Worm (Caenorhabditis elegans): ENCODE data around the gene T26E4.3.
"Not testable (repeated sequence)": the region's sequence is repeated elsewhere in the genome, so short reads cannot be mapped to it uniquely, and the experiment has no call there.

T26E4.3 gene

ce11 chrV:15793270-15793669 lies 10.7 kb downstream of the T26E4.3 start, which contains the start of gene T26E4.7:
TSS of gene T26E4.7 (plus strand) at chrV:15793570.
- no peak for TF ChIP-seq sem-4 (tag; optimal IDR thresholded peaks at IDR 0.05)
- no peak for TF ChIP-seq zag-1 (tag; optimal IDR thresholded peaks at IDR 0.05)

ce11 chrV:15796087-15796486 lies 13.5 kb downstream of the T26E4.3 start, which contains the start of gene nhr-223:
TSS of gene nhr-223 (plus strand) at chrV:15796387.
- no peak for TF ChIP-seq unc-39 (tag; optimal IDR thresholded peaks at IDR 0.05)
- TF ChIP-seq lin-39 (tag; optimal IDR thresholded peaks at IDR 0.05): no peak

ce11 chrV:15798108-15798507 lies 15.5 kb downstream of the T26E4.3 start, which contains the start of gene T26E4.10:
TSS of gene T26E4.10 (minus strand) at chrV:15798208.
- TF ChIP-seq nhr-6 (tag; optimal IDR thresholded peaks at IDR 0.05): no peak
- no peak for TF ChIP-seq unc-62 (GFP tag; optimal IDR thresholded peaks at IDR 0.05)
- TF ChIP-seq mab-5 (tag; optimal IDR thresholded peaks at IDR 0.05): no peak
- TF ChIP-seq dmd-4 (tag; optimal IDR thresholded peaks at IDR 0.05): no peak
- TF ChIP-seq nhr-237 (tag; optimal IDR thresholded peaks at IDR 0.05): no peak
- no peak for TF ChIP-seq ceh-82 (tag; optimal IDR thresholded peaks at IDR 0.05)
- TF ChIP-seq mdl-1 (tag; optimal IDR thresholded peaks at IDR 0.05): no peak
- no peak for TF ChIP-seq ztf-11 (tag; optimal IDR thresholded peaks at IDR 0.05)
- TF ChIP-seq C34F6.9 (tag; optimal IDR thresholded peaks at IDR 0.05): no peak
- TF ChIP-seq unc-55 (GFP tag; optimal IDR thresholded peaks at IDR 0.05): no peak
- no peak for TF ChIP-seq ztf-4 (tag; optimal IDR thresholded peaks at IDR 0.05)
- TF ChIP-seq nhr-77 (tag; optimal IDR thresholded peaks at IDR 0.05): no peak
- TF ChIP-seq F13H6.1 (tag; optimal IDR thresholded peaks at IDR 0.05): no peak
- TF ChIP-seq nhr-11 (tag; optimal IDR thresholded peaks at IDR 0.05): no peak
- no peak for TF ChIP-seq aly-2 (tag; optimal IDR thresholded peaks at IDR 0.05)

- not testable (repeated sequence) for TF ChIP-seq nhr-10, nhr-25, nhr-237 (tag; optimal IDR thresholded peaks at IDR 0.05)
Observed at ce11 chrV:15802623-15803022, 20.0 kb downstream of the T26E4.3 start, which contains the start of gene T26E4.9. TSS of gene T26E4.9 (minus strand) at chrV:15802723.

- TF ChIP-seq blmp-1 (tag; optimal IDR thresholded peaks at IDR 0.05; ENCODE audit: insufficient read depth); R02D3.7 (tag; optimal IDR thresholded peaks at IDR 0.05); nhr-77 (tag; optimal IDR thresholded peaks at IDR 0.05): not testable (repeated sequence)
Observed at ce11 chrV:15803079-15803478, 20.5 kb downstream of the T26E4.3 start, which contains the start of gene srd-27. TSS of gene srd-27 (plus strand) at chrV:15803379.

ce11 chrV:15803748-15804147 lies 21.2 kb downstream of the T26E4.3 start, which contains the start of gene T26E4.18:
TSS of gene T26E4.18 (minus strand) at chrV:15803848.
- not testable (repeated sequence) for TF ChIP-seq ceh-16 (tag; optimal IDR thresholded peaks at IDR 0.05); ama-1 (optimal IDR thresholded peaks at IDR 0.05); R02D3.7 (tag; optimal IDR thresholded peaks at IDR 0.05)

ce11 chrV:15807420-15807819 lies 24.8 kb downstream of the T26E4.3 start, which contains the start of gene srsx-38:
TSS of gene srsx-38 (minus strand) at chrV:15807520.
- TF ChIP-seq ceh-82, fos-1, lin-39 (tag; optimal IDR thresholded peaks at IDR 0.05): not testable (repeated sequence)

ce11 chrV:15809543-15809942 lies 26.9 kb downstream of the T26E4.3 start, which contains the start of gene srsx-36:
TSS of gene srsx-36 (minus strand) at chrV:15809643.
- no peak for TF ChIP-seq lsy-2 (tag; optimal IDR thresholded peaks at IDR 0.05)
- no peak for TF ChIP-seq ztf-11 (tag; optimal IDR thresholded peaks at IDR 0.05)

Measured in whole organism, L2 larva.